Worm (Caenorhabditis elegans): ENCODE results near the gene ZK354.2.
"Not testable (repeated sequence)": the region's sequence is repeated elsewhere in the genome, so short reads cannot be mapped to it uniquely, and the experiment has no call there.

The ZK354.2 gene

ce11 chrIV:5313011-5313410 lies at the start of gene ZK354.2, which contains the start of gene msp-59:
Gene ZK354.2, plus strand, starts transcription at chrIV:5313405.
Gene msp-59, minus strand, starts transcription at chrIV:5313111.
- not testable (repeated sequence) for TF ChIP-seq tlp-1 (tag; optimal IDR thresholded peaks at IDR 0.05); ama-1 (optimal IDR thresholded peaks at IDR 0.05); rnt-1 (tag; optimal IDR thresholded peaks at IDR 0.05)

- TF ChIP-seq nhr-47 (tag; optimal IDR thresholded peaks at IDR 0.05) (peak; percentile 25), nhr-19 (GFP tag; conservative IDR thresholded peaks at IDR 0.05) (peak; percentile 70), snpc-4 (tag; optimal IDR thresholded peaks at IDR 0.05) (peak; percentile 85), elt-2 (tag; optimal IDR thresholded peaks at IDR 0.05) (peak; percentile 1)
These were observed 48.5 kb upstream of the ZK354.2 start for ce11 chrIV:5264700-5265210.

ce11 chrIV:5266474-5266873 lies 46.7 kb upstream of the ZK354.2 start, which contains the start of gene F36H12.5:
Gene F36H12.5, plus strand, starts transcription at chrIV:5266774.
- TF ChIP-seq ceh-90 (tag; optimal IDR thresholded peaks at IDR 0.05) (no peak), pqm-1 (tag; optimal IDR thresholded peaks at IDR 0.05) (no peak), alr-1 (tag; optimal IDR thresholded peaks at IDR 0.05; ENCODE audit: borderline replicate concordance) (no peak), ceh-63 (GFP tag; optimal IDR thresholded peaks at IDR 0.05) (no peak), efl-3 (GFP tag; optimal IDR thresholded peaks at IDR 0.05) (no peak), isw-1 (GFP tag; IDR thresholded peaks at IDR 0.05) (no peak), nhr-11 (tag; optimal IDR thresholded peaks at IDR 0.05) (no peak), snpc-4 (tag; optimal IDR thresholded peaks at IDR 0.05) (no peak), elt-2 (tag; optimal IDR thresholded peaks at IDR 0.05) (no peak)

ce11 chrIV:5268803-5269202 lies 44.4 kb upstream of the ZK354.2 start, which contains the start of gene F36H12.4:
Gene F36H12.4, plus strand, starts transcription at chrIV:5269103.
- TF ChIP-seq efl-1 (optimal IDR thresholded peaks at IDR 0.05) (no peak), efl-1 (GFP tag; optimal IDR thresholded peaks at IDR 0.05 in 1 of 2) (peak in 1 of 2 experiments; percentile 74), swsn-7 (tag; optimal IDR thresholded peaks at IDR 0.05) (no peak)

- TF ChIP-seq rnt-1 (tag; optimal IDR thresholded peaks at IDR 0.05), result no peak
- no peak for TF ChIP-seq lin-15B (tag; optimal IDR thresholded peaks at IDR 0.05)
- no peak for TF ChIP-seq elt-3 (tag; optimal IDR thresholded peaks at IDR 0.05)
- no peak for TF ChIP-seq hpl-2 (GFP tag; optimal IDR thresholded peaks at IDR 0.05)
- TF ChIP-seq fkh-4 (tag; optimal IDR thresholded peaks at IDR 0.05; ENCODE audit: borderline replicate concordance), result no peak
- no peak for TF ChIP-seq unc-30 (tag; optimal IDR thresholded peaks at IDR 0.05)
- no peak for TF ChIP-seq nhr-84 (tag; optimal IDR thresholded peaks at IDR 0.05)
- TF ChIP-seq nhr-20 (tag; optimal IDR thresholded peaks at IDR 0.05), result no peak
- TF ChIP-seq nhr-47 (tag; optimal IDR thresholded peaks at IDR 0.05), result no peak
- no peak for TF ChIP-seq nhr-19 (GFP tag; conservative IDR thresholded peaks at IDR 0.05)
- no peak for TF ChIP-seq tlp-1 (tag; optimal IDR thresholded peaks at IDR 0.05)
These were observed 40.7 kb upstream of the ZK354.2 start, which contains the start of gene F36H12.3 for ce11 chrIV:5272518-5272917. Gene F36H12.3, plus strand, starts transcription at chrIV:5272818.

- TF ChIP-seq swsn-7 (tag; optimal IDR thresholded peaks at IDR 0.05) (no peak), F16B12.6 (tag; optimal IDR thresholded peaks at IDR 0.05) (no peak), fkh-4 (tag; optimal IDR thresholded peaks at IDR 0.05; ENCODE audit: borderline replicate concordance) (no peak), aly-2 (tag; optimal IDR thresholded peaks at IDR 0.05) (no peak), hlh-4 (tag; optimal IDR thresholded peaks at IDR 0.05) (no peak), lin-39 (tag; optimal IDR thresholded peaks at IDR 0.05) (no peak), mep-1 (tag; optimal IDR thresholded peaks at IDR 0.05) (no peak), lin-13 (GFP tag; optimal IDR thresholded peaks at IDR 0.05) (no peak), nhr-84 (tag; optimal IDR thresholded peaks at IDR 0.05) (no peak), ces-1 (GFP tag; optimal IDR thresholded peaks at IDR 0.05) (no peak), vab-15 (tag; optimal IDR thresholded peaks at IDR 0.05) (no peak), sox-4 (tag; optimal IDR thresholded peaks at IDR 0.05) (no peak), lin-35 (GFP tag; optimal IDR thresholded peaks at IDR 0.05) (no peak), lin-14 (GFP tag; optimal IDR thresholded peaks at IDR 0.05) (no peak), ceh-90 (tag; optimal IDR thresholded peaks at IDR 0.05) (no peak)
These were observed 39.8 kb upstream of the ZK354.2 start for ce11 chrIV:5273385-5273784.
